Fruit fly (Drosophila melanogaster) whole organism, embryonic: Measurements from ENCODE around the gene hng2.

Source experiments
- Atf-2 ChIP-seq: fragments of 200-800 bp; sonication (Bioruptor generic); optimal IDR thresholded peaks from 2 replicates; lab custom pipeline; 2016; ENCODE audit warnings: missing biosample characterization, missing genetic modification characterization
- CG11696 ChIP-seq: fragments of 200-800 bp; sonication (Bioruptor generic); IDR thresholded peaks from 2 replicates; pipeline ENCODE4 v1.3.6; 2022; ENCODE audit warnings: missing biosample characterization, missing genetic modification characterization
- CG8944 ChIP-seq: fragments of 200-800 bp; sonication (Bioruptor generic); optimal IDR thresholded peaks from 3 replicates; lab custom pipeline; 2016; ENCODE audit warnings: missing biosample characterization, missing genetic modification characterization
- Dbx ChIP-seq: fragments of 200-800 bp; sonication (Bioruptor generic); IDR thresholded peaks from 3 replicates; pipeline ENCODE4 v1.3.6; 2022; ENCODE audit warnings: missing biosample characterization, missing genetic modification characterization
- ERR ChIP-seq: fragments of 200-800 bp; sonication (Bioruptor generic); optimal IDR thresholded peaks from 2 replicates; lab custom pipeline; 2016; ENCODE audit warnings: missing biosample characterization, missing genetic modification characterization
- Hr51 ChIP-seq, 2 experiments: fragments of 200-800 bp; sonication (Bioruptor generic); optimal IDR thresholded peaks; 2 replicates in 1 of 2; 3 replicates in 1 of 2; lab custom pipeline; 2016 to 2018; ENCODE audit warnings: missing biosample characterization in 2 of 2, missing genetic modification characterization in 2 of 2, mild to moderate bottlenecking in 1 of 2, moderate library complexity in 1 of 2
- Nf-YC ChIP-seq: fragments of 200-800 bp; optimal IDR thresholded peaks from 3 replicates; lab custom pipeline; 2019; ENCODE audit warnings: missing biosample characterization, mild to moderate bottlenecking, missing genetic modification characterization, moderate library complexity
- Xrp1 ChIP-seq: fragments of 200-800 bp; sonication (Bioruptor generic); IDR thresholded peaks from 2 replicates; pipeline ENCODE4 v1.3.6; 2022; ENCODE audit warnings: missing biosample characterization, missing genetic modification characterization
- bab2 ChIP-seq: fragments of 200-800 bp; sonication (Bioruptor generic); optimal IDR thresholded peaks from 2 replicates; lab custom pipeline; 2016; ENCODE audit warnings: missing biosample characterization, missing genetic modification characterization
- btn ChIP-seq: fragments of 200-800 bp; sonication (Bioruptor generic); optimal IDR thresholded peaks from 2 replicates; lab custom pipeline; 2016; ENCODE audit warnings: missing biosample characterization, missing genetic modification characterization
- zfh1 ChIP-seq: fragments of 200-800 bp; sonication (Bioruptor generic); IDR thresholded peaks from 3 replicates; pipeline ENCODE4 v1.3.6; 2022; ENCODE audit warnings: missing biosample characterization, missing genetic modification characterization

- TF ChIP-seq Dbx (GFP tag; lab: Robert Waterston, UW) (peak; percentile 77), Nf-YC (tag; lab: Kevin White, UChicago) (peak; percentile 72), ERR (GFP tag; lab: Kevin White, UChicago) (peak; percentile 73), CG11696 (GFP tag; lab: Robert Waterston, UW) (peak; percentile 45; the same call in 1 of the 2 replicates), bab2 (GFP tag; lab: Kevin White, UChicago) (peak; percentile 53), btn (GFP tag; lab: Kevin White, UChicago) (no peak), Xrp1 (GFP tag; lab: Robert Waterston, UW) (peak; percentile 38; the same call in 1 of the 2 replicates), zfh1 (GFP tag; lab: Robert Waterston, UW) (peak; percentile 72; the same call in 2 of the 3 replicates), Atf-2 (peak; percentile 48), CG8944 (GFP tag; lab: Kevin White, UChicago) (peak; percentile 51), Hr51 (GFP tag; optimal IDR thresholded peaks at IDR 0.05; lab: Kevin White, UChicago) (peak in 1 of 2 experiments; percentile 59)
Observed at dm6 chr3R:8820428-8820912, 14.3 kb downstream of the hng2 start, which contains the start of gene aqz.
